Worm (Caenorhabditis elegans) whole organism, L3 larva: ENCODE measurements around the gene taf-6.1.

Experiments used
- fkh-10 ChIP-seq: sonication (generic microtip); optimal IDR thresholded peaks from 2 replicates; lab custom pipeline; 2017; ENCODE audit warnings: missing biosample characterization, missing genetic modification reagents, missing genetic modification characterization
- fos-1 ChIP-seq: fragments of 150-350 bp; optimal IDR thresholded peaks from 2 replicates; lab custom pipeline; 2014; ENCODE audit warnings: missing biosample characterization, missing genetic modification characterization
- nhr-77 ChIP-seq: fragments of 150-350 bp; optimal IDR thresholded peaks from 2 replicates; lab custom pipeline; 2014; ENCODE audit warnings: missing biosample characterization, missing genetic modification characterization
- skn-1 ChIP-seq: fragments of 150-350 bp; optimal IDR thresholded peaks from 2 replicates; lab custom pipeline; 2014; ENCODE audit warnings: missing biosample characterization, missing genetic modification characterization
- snpc-4 ChIP-seq: fragments of 150-350 bp; optimal IDR thresholded peaks from 2 replicates; lab custom pipeline; 2014; ENCODE audit warnings: missing biosample characterization, missing genetic modification characterization
- tbx-2 ChIP-seq: sonication (generic microtip); optimal IDR thresholded peaks from 2 replicates; lab custom pipeline; 2016; ENCODE audit warnings: mild to moderate bottlenecking, missing genetic modification characterization, missing compliant biosample characterization

ce11 chrII:1103484-1104100 is 24.2 kb upstream of the taf-6.1 start:
- TF ChIP-seq tbx-2 (tag; lab: Kevin White, UChicago), result no peak
- no peak for TF ChIP-seq nhr-77 (tag; lab: Kevin White, UChicago)
- TF ChIP-seq fos-1, result peak; percentile 78
- no peak for TF ChIP-seq snpc-4
- TF ChIP-seq fkh-10 (GFP tag; lab: Kevin White, UChicago), result no peak
- TF ChIP-seq skn-1 (tag; lab: Kevin White, UChicago), result no peak
